Fruit fly (Drosophila melanogaster): ENCODE data around the gene CG12003.

CG12003 gene

dm6 chr3L:1558178-1558788 lies 6.9 kb upstream of the CG12003 start, which contains the start of the genes Pex10 and CG12099 (continued):
- TF ChIP-seq Dll (GFP tag; IDR thresholded peaks at IDR 0.05; ENCODE audit: partially characterized antibody): peak; percentile 99
- TF ChIP-seq zf30C (GFP tag; optimal IDR thresholded peaks at IDR 0.05): no peak
- TF ChIP-seq bsh (GFP tag; optimal IDR thresholded peaks at IDR 0.05): peak in 1 of 2 experiments; percentile 81
- 0 out of 2 replicates have a peak, but pooled peaks have one; percentile 37 for TF ChIP-seq CG11696 (GFP tag; IDR thresholded peaks at IDR 0.05)
- TF ChIP-seq nau (GFP tag; optimal IDR thresholded peaks at IDR 0.05): no peak
- TF ChIP-seq Oli (tag; optimal IDR thresholded peaks at IDR 0.05): peak; percentile 73
- TF ChIP-seq CG12744 (GFP tag; optimal IDR thresholded peaks at IDR 0.05): peak; percentile 28
- TF ChIP-seq CG3995 (GFP tag; optimal IDR thresholded peaks at IDR 0.05): peak; percentile 66
- TF ChIP-seq Scr (GFP tag; IDR thresholded peaks at IDR 0.05; ENCODE audit: partially characterized antibody): peak; percentile 97
- peak; percentile 73 for TF ChIP-seq Ets97D (GFP tag; optimal IDR thresholded peaks at IDR 0.05)
- peak; percentile 83 for TF ChIP-seq CG16779 (GFP tag; IDR thresholded peaks at IDR 0.05)
- TF ChIP-seq Nf-YB (GFP tag; optimal IDR thresholded peaks at IDR 0.05): peak; percentile 72
- peak; percentile 84; the same call in 2 of the 3 replicates for TF ChIP-seq Mrtf (GFP tag; IDR thresholded peaks at IDR 0.05)
- no peak for TF ChIP-seq usp (GFP tag; optimal IDR thresholded peaks at IDR 0.05)
- TF ChIP-seq da (GFP tag; optimal IDR thresholded peaks at IDR 0.05): no peak
- TF ChIP-seq CG15479 (GFP tag; optimal IDR thresholded peaks at IDR 0.05): peak; percentile 30
- peak; percentile 20 to 70 for TF ChIP-seq tll (GFP tag; optimal IDR thresholded peaks at IDR 0.05)
- peak; percentile 91 for TF ChIP-seq esg (GFP tag; conservative IDR thresholded peaks at IDR 0.05)
- TF ChIP-seq ash1 (GFP tag; optimal IDR thresholded peaks at IDR 0.05): no peak
- no peak for TF ChIP-seq Lpt (GFP tag; optimal IDR thresholded peaks at IDR 0.05)
- TF ChIP-seq D19A (tag; optimal IDR thresholded peaks at IDR 0.05): no peak
- peak; percentile 86 for TF ChIP-seq Fer3 (tag; optimal IDR thresholded peaks at IDR 0.05)
- TF ChIP-seq CG3407 (GFP tag; optimal IDR thresholded peaks at IDR 0.05): no peak
- peak; percentile 56 for TF ChIP-seq CG5245 (GFP tag; optimal IDR thresholded peaks at IDR 0.05)
- peak; percentile 67 for TF ChIP-seq ewg (GFP tag; optimal IDR thresholded peaks at IDR 0.05)
- peak; percentile 86; the same call in 2 of the 3 replicates for TF ChIP-seq H15 (GFP tag; IDR thresholded peaks at IDR 0.05)
- TF ChIP-seq CG8944 (GFP tag; optimal IDR thresholded peaks at IDR 0.05): peak; percentile 72
- TF ChIP-seq eve (GFP tag; optimal IDR thresholded peaks at IDR 0.05): no peak
- TF ChIP-seq NK7.1 (GFP tag; optimal IDR thresholded peaks at IDR 0.05): no peak
- peak; percentile 83 for TF ChIP-seq Mad (GFP tag; optimal IDR thresholded peaks at IDR 0.05)
- no peak for TF ChIP-seq repo (GFP tag; optimal IDR thresholded peaks at IDR 0.05)
- peak; percentile 88 for TF ChIP-seq CG10959 (GFP tag; IDR thresholded peaks at IDR 0.05)
- peak; percentile 93 for TF ChIP-seq sisA (GFP tag; IDR thresholded peaks at IDR 0.05)
- TF ChIP-seq dati (GFP tag; IDR thresholded peaks at IDR 0.05): 0 out of 2 replicates have a peak, but pooled peaks have one; percentile 48
- peak; percentile 66 for TF ChIP-seq Nf-YA (GFP tag; IDR thresholded peaks at IDR 0.05)
- TF ChIP-seq kni (GFP tag; optimal IDR thresholded peaks at IDR 0.05): peak; percentile 78
- peak; percentile 92 for TF ChIP-seq CG13424 (tag; optimal IDR thresholded peaks at IDR 0.05)
- TF ChIP-seq CrebB (tag; optimal IDR thresholded peaks at IDR 0.05): peak; percentile 72
- no peak for TF ChIP-seq yki (optimal IDR thresholded peaks at IDR 0.05)
- TF ChIP-seq cwo (GFP tag; optimal IDR thresholded peaks at IDR 0.05): peak; percentile 67
- TF ChIP-seq Blimp-1 (GFP tag; optimal IDR thresholded peaks at IDR 0.05): peak; percentile 72
- TF ChIP-seq hbn (GFP tag; IDR thresholded peaks at IDR 0.05; ENCODE audit: partially characterized antibody): peak; percentile 93
- peak; percentile 74 for TF ChIP-seq PHDP (tag; optimal IDR thresholded peaks at IDR 0.05)
- peak; percentile 92 for TF ChIP-seq CG10366 (GFP tag; IDR thresholded peaks at IDR 0.05)
- TF ChIP-seq CG2199 (GFP tag; IDR thresholded peaks at IDR 0.05): 0 out of 3 replicates have a peak, but pooled peaks have one; percentile 69
- peak; percentile 91 for TF ChIP-seq lab (GFP tag; optimal IDR thresholded peaks at IDR 0.05)
- TF ChIP-seq CG15601 (tag; optimal IDR thresholded peaks at IDR 0.05): peak; percentile 84
- peak; percentile 84 for TF ChIP-seq CG16815 (GFP tag; optimal IDR thresholded peaks at IDR 0.05)
- TF ChIP-seq crc (GFP tag; optimal IDR thresholded peaks at IDR 0.05): no peak

Data from whole organism, embryonic.